Fruit fly (Drosophila melanogaster) whole organism, prepupa: ENCODE data around the gene CG33303.

Experiments used
- CG10669 ChIP-seq: fragments of 200-800 bp; sonication (Bioruptor generic); optimal IDR thresholded peaks from 3 replicates; lab custom pipeline; 2018; ENCODE audit warnings: missing biosample characterization, mild to moderate bottlenecking, missing genetic modification characterization, moderate library complexity
- CG11294 ChIP-seq: fragments of 200-800 bp; sonication (Bioruptor generic); IDR thresholded peaks from 2 replicates; pipeline ENCODE4 v1.3.6; 2022; ENCODE audit warnings: missing biosample characterization, missing genetic modification characterization
- CG11902 ChIP-seq: fragments of 200-800 bp; sonication (Bioruptor generic); optimal IDR thresholded peaks from 3 replicates; lab custom pipeline; 2016; ENCODE audit warnings: missing biosample characterization, missing genetic modification characterization
- CG1621 ChIP-seq: fragments of 200-800 bp; sonication (Bioruptor generic); optimal IDR thresholded peaks from 3 replicates; lab custom pipeline; 2018; ENCODE audit warnings: missing biosample characterization, mild to moderate bottlenecking, missing genetic modification characterization
- CG3032 ChIP-seq: fragments of 200-800 bp; optimal IDR thresholded peaks from 2 replicates; lab custom pipeline; 2019; ENCODE audit warnings: missing biosample characterization, mild to moderate bottlenecking, missing genetic modification characterization, moderate library complexity
- CG31627 ChIP-seq: fragments of 200-800 bp; sonication (Bioruptor generic); optimal IDR thresholded peaks from 3 replicates; lab custom pipeline; 2016; ENCODE audit warnings: missing biosample characterization, missing genetic modification characterization
- CG32006 ChIP-seq: fragments of 200-800 bp; sonication (Bioruptor generic); optimal IDR thresholded peaks from 3 replicates; lab custom pipeline; 2017; ENCODE audit warnings: missing biosample characterization, mild to moderate bottlenecking, missing genetic modification characterization
- CG6163 ChIP-seq: fragments of 200-800 bp; sonication (Bioruptor generic); IDR thresholded peaks from 3 replicates; pipeline ENCODE4 v1.3.6; 2022; ENCODE audit warnings: missing biosample characterization, missing genetic modification characterization
- CG6276 ChIP-seq: fragments of 200-800 bp; sonication (Bioruptor generic); optimal IDR thresholded peaks from 2 replicates; lab custom pipeline; 2017; ENCODE audit warnings: missing biosample characterization, mild to moderate bottlenecking, missing genetic modification characterization
- CG6854 ChIP-seq: fragments of 200-800 bp; sonication (Bioruptor generic); optimal IDR thresholded peaks from 2 replicates; lab custom pipeline; 2017; ENCODE audit warnings: missing biosample characterization, mild to moderate bottlenecking, missing genetic modification characterization
- CG8119 ChIP-seq: fragments of 200-800 bp; sonication (Bioruptor generic); IDR thresholded peaks from 3 replicates; pipeline ENCODE4 v1.3.6; 2022; ENCODE audit warnings: missing biosample characterization, missing genetic modification characterization
- CG8319 ChIP-seq: fragments of 200-800 bp; sonication (Bioruptor generic); optimal IDR thresholded peaks from 3 replicates; lab custom pipeline; 2016; ENCODE audit warnings: missing biosample characterization, missing genetic modification characterization
- CG8632 ChIP-seq: fragments of 200-800 bp; sonication (Bioruptor generic); optimal IDR thresholded peaks from 3 replicates; lab custom pipeline; 2016; ENCODE audit warnings: missing biosample characterization, missing genetic modification characterization
- Eip75B ChIP-seq: fragments of 200-800 bp; sonication (Bioruptor generic); optimal IDR thresholded peaks from 3 replicates; lab custom pipeline; 2016; ENCODE audit warnings: missing biosample characterization, missing genetic modification characterization
- Eip78C ChIP-seq: fragments of 200-800 bp; sonication (Bioruptor generic); peaks from one replicate; lab custom pipeline; 2016; ENCODE audit warnings: missing biosample characterization, missing genetic modification characterization
- Gug ChIP-seq: fragments of 200-800 bp; sonication (Bioruptor generic); IDR thresholded peaks from 2 replicates; pipeline ENCODE4 v1.3.6; 2022; ENCODE audit warnings: missing biosample characterization, missing genetic modification characterization
- Hr38 ChIP-seq: sonication (Bioruptor generic); optimal IDR thresholded peaks from 2 replicates; lab custom pipeline; 2016; ENCODE audit warnings: missing biosample characterization, missing genetic modification characterization
- Lpt ChIP-seq: fragments of 200-800 bp; sonication (Bioruptor generic); optimal IDR thresholded peaks from 3 replicates; lab custom pipeline; 2016; ENCODE audit warnings: missing biosample characterization, missing genetic modification characterization
- Met ChIP-seq: fragments of 200-800 bp; sonication (Bioruptor generic); optimal IDR thresholded peaks from 3 replicates; lab custom pipeline; 2016; ENCODE audit warnings: missing biosample characterization, missing genetic modification characterization
- OdsH ChIP-seq: fragments of 200-800 bp; sonication (Bioruptor generic); optimal IDR thresholded peaks from 3 replicates; lab custom pipeline; 2016; ENCODE audit warnings: missing biosample characterization, missing genetic modification characterization
- Sox14 ChIP-seq: fragments of 200-800 bp; sonication (Bioruptor generic); optimal IDR thresholded peaks from 3 replicates; lab custom pipeline; 2016; ENCODE audit warnings: missing biosample characterization, missing genetic modification characterization
- achi ChIP-seq: fragments of 200-800 bp; sonication (Bioruptor generic); optimal IDR thresholded peaks from 3 replicates; lab custom pipeline; 2016; ENCODE audit warnings: missing biosample characterization, missing genetic modification characterization
- acj6 ChIP-seq: fragments of 200-800 bp; sonication (Bioruptor generic); optimal IDR thresholded peaks from 3 replicates; lab custom pipeline; 2016; ENCODE audit warnings: missing biosample characterization, missing genetic modification characterization
- cyc ChIP-seq: fragments of 200-800 bp; sonication (Bioruptor generic); optimal IDR thresholded peaks from 3 replicates; lab custom pipeline; 2016; ENCODE audit warnings: missing biosample characterization, missing genetic modification characterization
- dsx ChIP-seq: fragments of 200-800 bp; optimal IDR thresholded peaks from 3 replicates; lab custom pipeline; 2019; ENCODE audit warnings: missing biosample characterization, mild to moderate bottlenecking, missing genetic modification characterization, moderate library complexity; ENCODE audit not compliant: poor library complexity, severe bottlenecking
- esn ChIP-seq: fragments of 200-800 bp; sonication (Bioruptor generic); optimal IDR thresholded peaks from 2 replicates; lab custom pipeline; 2016; ENCODE audit warnings: missing biosample characterization, mild to moderate bottlenecking, missing genetic modification characterization, moderate library complexity
- fd59A ChIP-seq: fragments of 200-800 bp; sonication (Bioruptor generic); optimal IDR thresholded peaks from 2 replicates; lab custom pipeline; 2017; ENCODE audit warnings: missing biosample characterization, mild to moderate bottlenecking, missing genetic modification characterization, missing genetic modification reagents
- fkh ChIP-seq: fragments of 200-800 bp; sonication (Bioruptor generic); optimal IDR thresholded peaks from 3 replicates; lab custom pipeline; 2017; ENCODE audit warnings: missing biosample characterization, mild to moderate bottlenecking, missing genetic modification characterization, moderate library complexity
- net ChIP-seq: fragments of 200-800 bp; sonication (Bioruptor generic); optimal IDR thresholded peaks from 3 replicates; lab custom pipeline; 2016; ENCODE audit warnings: missing biosample characterization, missing genetic modification characterization
- pdm3 ChIP-seq: fragments of 200-800 bp; sonication (Bioruptor generic); optimal IDR thresholded peaks from 3 replicates; lab custom pipeline; 2016; ENCODE audit warnings: missing biosample characterization, missing genetic modification characterization
- spab ChIP-seq: fragments of 200-800 bp; sonication (Bioruptor generic); optimal IDR thresholded peaks from 2 replicates; lab custom pipeline; 2017; ENCODE audit warnings: missing biosample characterization, mild to moderate bottlenecking, missing genetic modification characterization, missing genetic modification reagents
- ss ChIP-seq, 2 experiments: fragments of 200-800 bp; sonication (Bioruptor generic); optimal IDR thresholded peaks; 2 replicates in 1 of 2; 3 replicates in 1 of 2; lab custom pipeline; 2017 to 2018; ENCODE audit warnings: mild to moderate bottlenecking in 2 of 2, missing biosample characterization in 2 of 2, missing genetic modification characterization in 2 of 2, moderate library complexity in 1 of 2
- topi ChIP-seq: fragments of 200-800 bp; sonication (Bioruptor generic); optimal IDR thresholded peaks from 3 replicates; lab custom pipeline; 2016; ENCODE audit warnings: missing biosample characterization, missing genetic modification characterization
- vri ChIP-seq: fragments of 200-800 bp; sonication (Bioruptor generic); optimal IDR thresholded peaks from 3 replicates; lab custom pipeline; 2016; ENCODE audit warnings: missing biosample characterization, mild to moderate bottlenecking, missing genetic modification characterization

Gene CG33303

DNA sequence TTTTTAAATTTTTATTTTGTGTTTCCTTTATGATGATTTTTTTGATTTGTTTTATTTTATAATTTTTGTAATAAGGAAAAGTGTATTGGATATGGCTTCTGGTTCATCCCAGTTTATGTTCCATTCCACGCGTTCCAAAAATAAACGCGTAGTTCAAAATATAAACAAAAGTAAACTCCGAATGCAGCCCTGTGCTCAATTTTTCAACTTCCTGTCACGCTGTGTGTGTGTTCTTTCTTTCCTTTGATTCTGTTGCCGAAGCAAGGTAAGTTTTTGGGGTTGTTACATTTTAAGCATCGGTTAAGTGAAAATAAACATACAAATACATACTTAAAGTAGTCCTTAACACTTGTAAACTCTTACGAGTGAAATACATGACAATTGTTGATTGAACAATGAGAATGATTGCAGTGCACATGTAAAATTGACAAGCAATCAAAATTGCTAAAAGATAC lies 32.6 kb upstream of the CG33303 start, which contains the start of the genes Ip259 and RpS27A (continued):
- peak; percentile 77 for TF ChIP-seq CG31627
- TF ChIP-seq dsx (GFP tag; lab: Kevin White, UChicago), result no peak
- TF ChIP-seq CG11294 (GFP tag; lab: Robert Waterston, UW), result no peak
- TF ChIP-seq CG3032 (tag; lab: Kevin White, UChicago), result peak; percentile 62
- TF ChIP-seq esn (GFP tag; lab: Kevin White, UChicago), result peak; percentile 85
- peak; percentile 36; the same call in 1 of the 3 replicates for TF ChIP-seq CG8119
- TF ChIP-seq CG6854, result peak; percentile 84
- TF ChIP-seq achi (GFP tag; lab: Kevin White, UChicago), result no peak
- peak; percentile 90 for TF ChIP-seq Eip78C (GFP tag; lab: Kevin White, UChicago)
- TF ChIP-seq spab (GFP tag; lab: Kevin White, UChicago), result no peak
- TF ChIP-seq OdsH (GFP tag; lab: Kevin White, UChicago), result peak; percentile 58
- no peak for TF ChIP-seq pdm3 (GFP tag; lab: Kevin White, UChicago)
- peak; percentile 56 for TF ChIP-seq fd59A (GFP tag; lab: Kevin White, UChicago)
- TF ChIP-seq Eip75B (GFP tag; lab: Kevin White, UChicago), result no peak
- peak; percentile 70 for TF ChIP-seq acj6 (GFP tag; lab: Kevin White, UChicago)
- TF ChIP-seq CG11902 (GFP tag; lab: Kevin White, UChicago), result peak; percentile 38

DNA sequence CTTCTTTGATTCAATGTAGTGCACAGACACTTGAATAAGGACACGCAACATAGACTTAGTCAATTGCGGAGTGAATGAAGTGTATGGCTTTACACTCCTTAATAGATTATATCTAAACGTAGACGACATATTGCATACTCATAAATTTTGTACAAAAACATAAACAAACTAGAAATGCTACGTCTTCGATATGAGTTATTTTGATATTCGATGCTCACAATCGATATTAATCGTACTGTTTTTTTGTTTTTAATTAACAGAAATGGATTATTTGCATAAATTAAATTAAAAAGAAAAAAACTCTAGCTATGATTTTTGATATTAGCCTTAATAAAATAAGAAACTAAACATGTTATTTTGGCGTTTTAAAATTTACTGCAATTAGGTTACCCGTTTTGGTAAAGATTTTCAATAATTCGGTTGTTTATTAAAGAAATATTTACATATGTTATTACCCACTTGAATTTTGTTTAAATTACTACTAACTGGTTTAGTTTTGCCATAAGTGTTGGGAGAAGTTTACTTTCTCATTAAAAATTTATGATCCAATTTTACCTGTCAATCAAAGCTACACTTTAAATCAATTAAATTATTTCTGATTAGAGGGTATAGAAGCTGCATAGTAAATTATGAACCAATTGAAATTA lies 29.6 kb upstream of the CG33303 start, which contains the start of the genes CG17768, LSm-4 and Ir31a:
Gene CG17768, minus strand, starts transcription at position 196 of the 647 bp plus-strand sequence.
Gene LSm-4, minus strand, starts transcription at position 196 of the 647 bp plus-strand sequence.
Gene Ir31a, plus strand, starts transcription at position 558 of the 647 bp plus-strand sequence.
- TF ChIP-seq Eip78C (GFP tag; lab: Kevin White, UChicago) (peak; percentile 23), CG6163 (GFP tag; lab: Robert Waterston, UW) (no peak), fkh (peak; percentile 33), net (GFP tag; lab: Kevin White, UChicago) (no peak), spab (GFP tag; lab: Kevin White, UChicago) (no peak), Lpt (no peak), achi (GFP tag; lab: Kevin White, UChicago) (no peak), CG3032 (tag; lab: Kevin White, UChicago) (no peak), CG1621 (tag; lab: Kevin White, UChicago) (no peak), Met (GFP tag; lab: Kevin White, UChicago) (no peak)

DNA sequence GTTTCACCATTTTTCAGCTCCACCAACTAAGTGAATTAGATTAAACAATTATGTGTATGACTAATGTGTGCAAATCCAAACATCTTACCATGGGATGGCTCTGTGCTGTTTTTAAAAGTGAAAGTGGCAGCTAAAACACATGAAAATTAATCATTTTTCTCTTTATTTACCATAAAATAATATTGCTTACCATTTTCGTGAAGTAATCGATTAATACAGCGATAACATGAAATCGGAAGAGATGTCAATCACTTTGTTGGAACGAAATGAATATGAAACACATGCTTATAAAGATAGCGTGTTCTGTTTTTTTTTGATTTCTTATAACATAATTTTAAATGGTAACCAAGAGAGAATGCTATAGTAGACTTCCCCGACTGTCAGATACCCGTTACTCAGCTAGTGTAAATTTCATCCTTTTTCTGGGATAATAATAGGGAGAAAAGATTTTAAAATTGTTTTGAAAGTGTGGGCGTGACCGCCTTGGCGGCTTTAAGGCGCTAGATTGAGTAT lies 28.3 kb upstream of the CG33303 start:
- no peak for TF ChIP-seq CG6163 (GFP tag; lab: Robert Waterston, UW)
- no peak for TF ChIP-seq Sox14 (GFP tag; lab: Kevin White, UChicago)
- peak; percentile 78 for TF ChIP-seq CG10669
- TF ChIP-seq fkh, result peak; percentile 9
- no peak for TF ChIP-seq ss (GFP tag; optimal IDR thresholded peaks at IDR 0.05; lab: Kevin White, UChicago)
- peak; percentile 50 for TF ChIP-seq Eip78C (GFP tag; lab: Kevin White, UChicago)

DNA sequence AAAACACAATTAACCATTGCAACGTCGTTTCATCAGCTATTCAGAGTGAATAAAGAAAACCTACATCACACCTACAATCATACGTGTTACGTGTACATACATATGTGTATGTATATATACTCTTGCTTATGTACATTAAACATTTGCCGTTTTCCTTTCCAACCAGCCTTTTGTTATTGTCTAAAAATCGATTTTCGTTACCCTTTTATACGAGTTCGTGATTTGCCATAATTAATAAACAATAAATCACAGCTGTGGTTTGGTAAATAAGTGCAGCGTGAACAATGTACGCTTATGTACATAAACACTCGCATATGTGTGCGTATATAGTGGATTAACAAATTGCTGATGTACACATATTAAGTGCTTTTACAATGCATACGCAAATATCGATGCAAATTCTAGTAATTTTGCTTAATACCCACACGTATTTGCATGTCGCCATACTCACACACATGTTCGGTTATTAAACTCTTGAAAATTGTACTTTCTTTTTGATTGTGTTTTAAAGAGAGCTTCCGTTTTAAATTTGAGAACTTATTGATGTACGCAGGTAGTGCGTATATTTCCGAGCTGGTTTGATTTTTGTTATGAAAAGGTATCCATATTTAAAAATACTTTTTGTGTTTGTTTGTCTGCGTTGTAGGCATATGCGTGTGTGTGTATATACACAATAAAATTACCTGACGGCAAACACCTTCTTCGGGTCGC lies 21.5 kb upstream of the CG33303 start:
- TF ChIP-seq topi (peak; percentile 28), fkh (peak; percentile 83), fd59A (GFP tag; lab: Kevin White, UChicago) (no peak), Eip78C (GFP tag; lab: Kevin White, UChicago) (peak; percentile 46), vri (GFP tag; lab: Kevin White, UChicago) (peak; percentile 50), esn (GFP tag; lab: Kevin White, UChicago) (peak; percentile 14), Eip75B (GFP tag; lab: Kevin White, UChicago) (no peak), ss (GFP tag; optimal IDR thresholded peaks at IDR 0.05; lab: Kevin White, UChicago) (peak in 1 of 2 experiments; percentile 72)

DNA sequence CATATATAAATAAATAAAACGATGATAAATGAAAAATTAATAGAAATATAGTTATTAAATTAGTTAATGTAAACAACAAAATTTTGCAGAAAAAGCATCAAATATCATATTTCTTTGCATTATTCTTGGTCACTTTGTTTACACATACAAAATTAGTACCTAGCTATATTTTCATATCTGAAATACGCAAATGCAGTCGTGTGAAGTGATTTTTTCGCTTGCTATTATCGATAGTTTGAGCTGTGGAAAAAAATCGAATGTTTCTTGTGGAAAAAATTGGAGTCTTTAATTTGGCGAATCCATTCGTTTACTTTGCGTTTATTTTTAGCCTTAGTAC lies 20.9 kb upstream of the CG33303 start, which contains the start of gene Cnot4:
Gene Cnot4, plus strand, starts transcription at position 229 of the 337 bp plus-strand sequence.
- no peak for TF ChIP-seq CG6276 (GFP tag; lab: Kevin White, UChicago)
- no peak for TF ChIP-seq CG8632 (GFP tag; lab: Kevin White, UChicago)
- TF ChIP-seq CG8319 (GFP tag; lab: Kevin White, UChicago), result no peak
- no peak for TF ChIP-seq achi (GFP tag; lab: Kevin White, UChicago)
- TF ChIP-seq Gug, result no peak
- TF ChIP-seq cyc, result no peak
- no peak for TF ChIP-seq CG32006 (GFP tag; lab: Kevin White, UChicago)
- no peak for TF ChIP-seq Hr38 (GFP tag; lab: Kevin White, UChicago)
- no peak for TF ChIP-seq OdsH (GFP tag; lab: Kevin White, UChicago)
- TF ChIP-seq Met (GFP tag; lab: Kevin White, UChicago), result no peak
- TF ChIP-seq, all 60 proteins: peak for 0
